Fruit fly (Drosophila melanogaster): ENCODE data around the gene Ddx56.

Gene Ddx56

dm6 chrX:21367363-21368072, 20.2 kb downstream of the Ddx56 start (continued):
- peak; percentile 90 for TF ChIP-seq CG8290 (GFP tag; optimal IDR thresholded peaks at IDR 0.05)
- TF ChIP-seq CG8290 (tag; optimal IDR thresholded peaks at IDR 0.05) = peak; percentile 84 to 86
- peak; percentile 97 for TF ChIP-seq Chrac-16 (GFP tag; optimal IDR thresholded peaks at IDR 0.05)
- TF ChIP-seq dm (GFP tag; optimal IDR thresholded peaks at IDR 0.05) = peak; percentile 87
- peak; percentile 97 for TF ChIP-seq CG9932 (GFP tag; IDR thresholded peaks at IDR 0.05)
- peak; percentile 86; the same call in 2 of the 3 replicates for TF ChIP-seq otp (GFP tag; IDR thresholded peaks at IDR 0.05)
- TF ChIP-seq wdn (GFP tag; IDR thresholded peaks at IDR 0.05) = peak; percentile 94
- peak; percentile 94 for TF ChIP-seq gsb (GFP tag; IDR thresholded peaks at IDR 0.05)
- peak; percentile 86 for TF ChIP-seq CG10959 (GFP tag; IDR thresholded peaks at IDR 0.05)
- TF ChIP-seq Ada2b (GFP tag; IDR thresholded peaks at IDR 0.05) = peak; percentile 96
- no peak for TF ChIP-seq ato (GFP tag; IDR thresholded peaks at IDR 0.05; ENCODE audit: partially characterized antibody)
- TF ChIP-seq Sry-δ (GFP tag; optimal IDR thresholded peaks at IDR 0.05) = peak; percentile 66
- peak; percentile 78 for TF ChIP-seq CG10321 (GFP tag; IDR thresholded peaks at IDR 0.05)
- no peak for TF ChIP-seq amos (GFP tag; IDR thresholded peaks at IDR 0.05; ENCODE audit: partially characterized antibody)
- peak; percentile 74 for TF ChIP-seq p53 (GFP tag; optimal IDR thresholded peaks at IDR 0.05)
- peak; percentile 98 for TF ChIP-seq lilli (GFP tag; optimal IDR thresholded peaks at IDR 0.05)
- TF ChIP-seq lov (optimal IDR thresholded peaks at IDR 0.05) = no peak
- peak; percentile 82 for TF ChIP-seq lov (GFP tag; IDR thresholded peaks at IDR 0.05)
- TF ChIP-seq bab2 (GFP tag; optimal IDR thresholded peaks at IDR 0.05) = peak; percentile 95
- peak; percentile 91 for TF ChIP-seq CG7357 (GFP tag; IDR thresholded peaks at IDR 0.05)
- peak; percentile 97 for TF ChIP-seq CG15011 (GFP tag; optimal IDR thresholded peaks at IDR 0.05)
- TF ChIP-seq gro (GFP tag; optimal IDR thresholded peaks at IDR 0.05) = peak; percentile 95
- TF ChIP-seq zfh1 (GFP tag; IDR thresholded peaks at IDR 0.05) = peak; percentile 94
- peak; percentile 90 for TF ChIP-seq cas (GFP tag; IDR thresholded peaks at IDR 0.05)
- TF ChIP-seq unc-4 (GFP tag; IDR thresholded peaks at IDR 0.05; ENCODE audit: partially characterized antibody) = no peak
- TF ChIP-seq CG12942 (GFP tag; optimal IDR thresholded peaks at IDR 0.05) = peak; percentile 95
- TF ChIP-seq CG5953 (GFP tag; IDR thresholded peaks at IDR 0.05) = peak; percentile 91
- peak; percentile 97 for TF ChIP-seq mam (GFP tag; optimal IDR thresholded peaks at IDR 0.05)
- TF ChIP-seq fu2 (GFP tag; optimal IDR thresholded peaks at IDR 0.05) = peak; percentile 96
- TF ChIP-seq CG10462 (GFP tag; optimal IDR thresholded peaks at IDR 0.05) = peak; percentile 91
- peak; percentile 93 for TF ChIP-seq CHES-1-like (GFP tag; optimal IDR thresholded peaks at IDR 0.05)
- TF ChIP-seq ATbp (GFP tag; optimal IDR thresholded peaks at IDR 0.05) = peak; percentile 98
- peak; percentile 96 for TF ChIP-seq HLH54F (GFP tag; optimal IDR thresholded peaks at IDR 0.05)
- TF ChIP-seq CG18262 (tag; optimal IDR thresholded peaks at IDR 0.05) = peak; percentile 96
- peak; percentile 98 for TF ChIP-seq Asciz (GFP tag; optimal IDR thresholded peaks at IDR 0.05)
- peak; percentile 97 for TF ChIP-seq pho (GFP tag; optimal IDR thresholded peaks at IDR 0.05)
- TF ChIP-seq yki (optimal IDR thresholded peaks at IDR 0.05) = no peak
- peak; percentile 99 for TF ChIP-seq CG4328 (GFP tag; optimal IDR thresholded peaks at IDR 0.05)
- peak; percentile 96 for TF ChIP-seq cwo (GFP tag; optimal IDR thresholded peaks at IDR 0.05)
- TF ChIP-seq CG4617 (GFP tag; optimal IDR thresholded peaks at IDR 0.05; ENCODE audit: borderline replicate concordance) = peak; percentile 95
- peak; percentile 94 for TF ChIP-seq CG9609 (GFP tag; optimal IDR thresholded peaks at IDR 0.05)
- no peak for TF ChIP-seq zen2 (GFP tag; IDR thresholded peaks at IDR 0.05; ENCODE audit: partially characterized antibody)
- TF ChIP-seq CG34376 (GFP tag; optimal IDR thresholded peaks at IDR 0.05) = peak; percentile 99
- TF ChIP-seq rib (GFP tag; IDR thresholded peaks at IDR 0.05) = peak; percentile 97
- TF ChIP-seq tll (GFP tag; optimal IDR thresholded peaks at IDR 0.05) = peak in 1 of 2 experiments; percentile 47
- peak; percentile 98 for TF ChIP-seq HHEX (GFP tag; optimal IDR thresholded peaks at IDR 0.05)
- TF ChIP-seq CG16779 (GFP tag; IDR thresholded peaks at IDR 0.05) = peak; percentile 75; the same call in 1 of the 2 replicates
- peak; percentile 97 for TF ChIP-seq CG3847 (GFP tag; IDR thresholded peaks at IDR 0.05)
- TF ChIP-seq Stat92E (GFP tag; optimal IDR thresholded peaks at IDR 0.05) = peak in 1 of 3 experiments; percentile 78
- TF ChIP-seq CG1233 (GFP tag; optimal IDR thresholded peaks at IDR 0.05) = peak; percentile 97
